Fruit fly (Drosophila melanogaster) whole organism, adult: ENCODE data around the gene Txl.

Source experiments
- CG12768 ChIP-seq: fragments of 200-800 bp; sonication (Bioruptor generic); optimal IDR thresholded peaks from 2 replicates; lab custom pipeline; 2017; ENCODE audit warnings: missing biosample characterization, missing genetic modification characterization, mild to moderate bottlenecking, moderate library complexity, missing genetic modification reagents
- CG14711 ChIP-seq: fragments of 200-800 bp; sonication (Bioruptor generic); optimal IDR thresholded peaks from 2 replicates; lab custom pipeline; 2018; ENCODE audit warnings: missing biosample characterization, mild to moderate bottlenecking, missing genetic modification characterization, moderate library complexity
- CG33017 ChIP-seq: fragments of 200-800 bp; sonication (Bioruptor generic); optimal IDR thresholded peaks from 2 replicates; lab custom pipeline; 2018; ENCODE audit warnings: missing biosample characterization, mild to moderate bottlenecking, missing genetic modification characterization, moderate library complexity
- CG7045 ChIP-seq: fragments of 200-800 bp; sonication (Bioruptor generic); optimal IDR thresholded peaks from 2 replicates; lab custom pipeline; 2017; ENCODE audit warnings: missing biosample characterization, mild to moderate bottlenecking, missing genetic modification characterization
- CG7101 ChIP-seq: fragments of 200-800 bp; sonication (Bioruptor generic); optimal IDR thresholded peaks from 2 replicates; lab custom pipeline; 2018; ENCODE audit warnings: missing biosample characterization, mild to moderate bottlenecking, missing genetic modification characterization, moderate library complexity
- Clk ChIP-seq: fragments of 200-800 bp; sonication (Bioruptor generic); optimal IDR thresholded peaks from 2 replicates; lab custom pipeline; 2017; ENCODE audit warnings: missing biosample characterization, missing genetic modification characterization
- Hr96 ChIP-seq: fragments of 200-800 bp; sonication (Bioruptor generic); optimal IDR thresholded peaks from 2 replicates; lab custom pipeline; 2016; ENCODE audit warnings: missing biosample characterization, missing genetic modification characterization
- Mnt ChIP-seq: fragments of 200-800 bp; sonication (Bioruptor generic); optimal IDR thresholded peaks from 2 replicates; lab custom pipeline; 2016; ENCODE audit warnings: missing biosample characterization, mild to moderate bottlenecking, missing genetic modification characterization
- bab1 ChIP-seq: fragments of 200-800 bp; sonication (Bioruptor generic); optimal IDR thresholded peaks from 3 replicates; lab custom pipeline; 2019; ENCODE audit warnings: missing biosample characterization, mild to moderate bottlenecking, missing genetic modification characterization, moderate library complexity
- cnc ChIP-seq, 2 experiments: fragments of >200 bp; optimal IDR thresholded peaks; 2 replicates each; lab custom pipeline; 2017
- kay ChIP-seq: fragments of 200-800 bp; sonication (Bioruptor generic); peaks from one replicate; lab custom pipeline; 2016; ENCODE audit warnings: missing biosample characterization, missing genetic modification characterization, borderline replicate concordance
- ovo ChIP-seq: fragments of 200-800 bp; sonication (Bioruptor generic); optimal IDR thresholded peaks from 2 replicates; lab custom pipeline; 2016; ENCODE audit warnings: missing biosample characterization, missing genetic modification characterization
- toe ChIP-seq: fragments of 200-800 bp; sonication (Bioruptor generic); optimal IDR thresholded peaks from 2 replicates; lab custom pipeline; 2016; ENCODE audit warnings: missing biosample characterization, missing genetic modification characterization

DNA sequence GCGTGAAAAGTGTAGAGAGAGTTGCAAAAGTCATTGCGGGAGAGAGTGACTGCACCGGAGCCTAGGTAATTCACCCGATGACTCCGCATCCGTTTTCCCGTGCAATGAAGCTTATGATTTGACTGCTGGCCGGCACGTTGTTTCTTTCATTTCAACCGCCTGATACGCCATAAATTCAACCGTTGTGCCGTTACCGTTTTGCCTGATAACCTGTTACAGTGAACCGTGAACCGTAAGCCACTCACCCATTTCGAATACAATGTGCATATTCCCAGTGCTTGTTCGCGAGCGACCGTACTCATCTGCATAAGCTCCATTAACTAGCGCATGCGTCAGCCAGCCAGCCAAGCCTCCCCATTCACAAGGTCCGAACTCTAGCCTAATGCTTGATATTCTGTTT, 9.1 kb downstream of the Txl start:
- TF ChIP-seq bab1 (GFP tag; lab: Kevin White, UChicago) (no peak), ovo (GFP tag; lab: Kevin White, UChicago) (no peak), kay (GFP tag; lab: Kevin White, UChicago) (no peak), toe (GFP tag; lab: Kevin White, UChicago) (no peak), CG12768 (GFP tag; lab: Kevin White, UChicago) (peak; percentile 37), CG7101 (tag; lab: Kevin White, UChicago) (no peak), CG33017 (tag; lab: Kevin White, UChicago) (no peak), Clk (GFP tag; lab: Kevin White, UChicago) (no peak), Hr96 (GFP tag; lab: Kevin White, UChicago) (no peak), CG14711 (tag; lab: Kevin White, UChicago) (no peak), CG7045 (no peak), Mnt (no peak), cnc (optimal IDR thresholded peaks at IDR 0.05; lab: Kevin White, UChicago) (no peak)
